Fruit fly (Drosophila melanogaster) S2 (cell line): Measurements from ENCODE around the gene betaCOP.

Experiments used
- CG8478 ChIP-seq: fragments of >200 bp; optimal IDR thresholded peaks from 2 replicates; lab custom pipeline; 2018
- CTCF ChIP-seq, 2 experiments: fragments of >200 bp; optimal IDR thresholded peaks; 2 replicates each; lab custom pipeline; 2018

Gene betaCOP

DNA sequence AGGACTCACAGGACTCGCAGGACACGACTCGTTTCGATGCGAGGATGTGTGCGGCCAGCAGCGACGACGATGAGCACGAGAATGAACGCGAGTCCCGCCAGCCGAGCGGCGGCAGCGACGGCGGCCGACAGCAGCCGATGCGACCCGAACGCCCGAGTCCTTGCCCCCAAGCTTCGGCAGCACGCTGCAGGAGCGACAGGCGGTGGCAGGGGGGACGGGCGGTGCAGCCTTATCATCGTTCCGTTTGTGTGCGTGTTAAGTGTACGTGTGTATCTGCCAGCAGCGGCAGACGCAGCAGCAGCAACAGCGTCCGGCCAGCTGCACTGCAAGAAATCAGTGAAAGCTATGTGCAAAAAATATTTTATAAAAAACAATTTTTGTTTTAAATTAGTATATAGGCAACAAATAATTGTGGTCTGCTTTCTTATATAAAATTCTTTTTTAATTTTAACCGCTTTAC lies 28.9 kb downstream of the betaCOP start, which contains the start of gene kairos:
Gene kairos, minus strand, starts transcription at position 51 of the 460 bp plus-strand sequence.
- TF ChIP-seq CTCF (optimal IDR thresholded peaks at IDR 0.05; lab: Kevin White, UChicago) (no peak), CG8478 (lab: Kevin White, UChicago) (no peak)

DNA sequence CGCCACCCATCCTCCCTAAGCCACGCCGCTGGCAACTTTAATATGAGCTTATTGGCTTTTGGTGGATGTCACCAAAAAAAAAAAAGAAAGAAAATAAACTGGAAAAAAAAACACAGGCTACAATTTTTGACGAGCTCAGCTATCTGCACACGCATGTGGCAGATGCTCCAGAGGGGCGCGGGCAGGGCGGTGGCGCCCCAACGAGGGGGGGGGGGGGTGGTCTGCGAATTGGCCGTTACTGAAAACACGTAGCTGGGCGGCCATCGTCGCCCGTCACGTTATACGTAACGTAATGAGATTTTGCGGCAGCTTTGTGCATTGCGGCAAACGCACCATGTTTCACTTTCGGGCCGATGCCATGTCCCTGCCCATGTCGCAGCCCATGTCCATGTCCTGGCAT lies 34.4 kb downstream of the betaCOP start:
- TF ChIP-seq CTCF (optimal IDR thresholded peaks at IDR 0.05; lab: Kevin White, UChicago) (no peak), CG8478 (lab: Kevin White, UChicago) (no peak)

DNA sequence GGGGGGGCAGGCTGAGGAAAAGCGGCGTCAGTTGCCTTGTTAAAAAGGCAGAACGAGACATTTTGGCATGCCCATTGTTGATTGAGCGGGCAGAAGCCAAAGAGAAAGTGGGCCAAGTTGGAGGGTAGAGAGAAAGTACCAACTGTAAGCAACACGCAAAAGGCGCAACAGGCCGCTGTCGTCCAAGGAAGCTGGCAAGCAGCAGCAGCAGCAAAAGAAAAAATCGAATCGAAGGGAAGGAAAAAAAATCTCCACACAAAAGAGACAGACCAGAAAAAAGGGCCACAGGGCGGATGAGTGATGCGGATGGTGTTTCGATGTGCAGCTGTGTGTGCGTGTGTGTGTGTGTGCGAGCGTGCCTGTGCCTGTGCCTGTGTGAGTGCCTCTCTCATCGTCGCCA lies 37.4 kb downstream of the betaCOP start:
- TF ChIP-seq CTCF (optimal IDR thresholded peaks at IDR 0.05; lab: Kevin White, UChicago) = no peak
- TF ChIP-seq CG8478 (lab: Kevin White, UChicago) = no peak

DNA sequence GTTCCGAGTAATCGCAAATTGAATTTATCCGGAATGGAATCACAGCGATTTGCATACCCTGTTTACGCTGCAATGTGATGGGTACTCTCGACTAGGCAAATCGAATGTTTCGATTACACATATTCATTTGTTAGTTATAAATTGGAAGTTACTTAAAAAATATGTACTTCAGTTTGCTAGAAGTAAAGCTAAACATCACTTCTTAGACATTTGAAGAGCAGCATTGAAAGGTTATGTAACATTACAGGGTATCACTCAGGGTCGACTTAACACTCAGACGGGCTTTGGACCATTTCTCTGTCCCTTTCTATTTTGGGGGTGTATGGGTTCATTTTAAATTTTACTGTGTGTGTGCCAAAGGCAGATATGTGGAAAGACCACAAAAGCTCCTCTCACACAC lies 44.0 kb downstream of the betaCOP start:
- no peak for TF ChIP-seq CTCF (optimal IDR thresholded peaks at IDR 0.05; lab: Kevin White, UChicago)
- TF ChIP-seq CG8478 (lab: Kevin White, UChicago) = no peak
